Worm (Caenorhabditis elegans): ENCODE measurements around the gene flp-2.

DNA sequence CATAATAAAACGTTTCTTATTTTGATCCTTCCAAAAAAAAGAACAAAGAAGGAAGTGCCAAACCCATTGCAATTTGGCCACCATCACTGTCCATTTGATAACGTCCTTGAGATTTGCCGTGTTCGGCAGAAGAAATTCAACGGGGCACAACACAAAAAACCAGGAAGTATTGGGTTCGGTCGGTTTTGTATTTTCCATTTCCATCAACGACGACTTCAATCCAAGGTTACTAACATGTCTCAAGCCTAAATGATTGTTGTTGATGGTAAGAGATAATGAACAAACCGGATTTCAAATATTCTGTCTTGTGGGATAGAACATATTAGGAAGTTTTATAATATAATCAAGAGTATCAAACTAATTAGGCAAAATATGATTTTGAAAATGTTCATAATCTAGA is 18.7 kb downstream of the flp-2 start:
- no peak for TF ChIP-seq pha-4 (tag; optimal IDR thresholded peaks at IDR 0.05)
- TF ChIP-seq nhr-237 (tag; optimal IDR thresholded peaks at IDR 0.05), result no peak
- TF ChIP-seq lin-13 (tag; optimal IDR thresholded peaks at IDR 0.05), result no peak
- TF ChIP-seq zip-8 (tag; optimal IDR thresholded peaks at IDR 0.05), result no peak
- TF ChIP-seq nhr-28 (tag; optimal IDR thresholded peaks at IDR 0.05), result no peak
- no peak for TF ChIP-seq tbx-8 (GFP tag; optimal IDR thresholded peaks at IDR 0.05)
- TF ChIP-seq unc-62 (GFP tag; optimal IDR thresholded peaks at IDR 0.05), result no peak
- no peak for TF ChIP-seq sem-2 (GFP tag; optimal IDR thresholded peaks at IDR 0.05)

Data from whole organism, mixed stage, embryonic.